Fruit fly (Drosophila melanogaster) S2 (cell line): ENCODE data around the gene CG3552.

Source experiments
- CG8478 ChIP-seq: fragments of >200 bp; optimal IDR thresholded peaks from 2 replicates; lab custom pipeline; 2018
- CTCF ChIP-seq, 2 experiments: fragments of >200 bp; optimal IDR thresholded peaks; 2 replicates each; lab custom pipeline; 2018

CG3552 gene

DNA sequence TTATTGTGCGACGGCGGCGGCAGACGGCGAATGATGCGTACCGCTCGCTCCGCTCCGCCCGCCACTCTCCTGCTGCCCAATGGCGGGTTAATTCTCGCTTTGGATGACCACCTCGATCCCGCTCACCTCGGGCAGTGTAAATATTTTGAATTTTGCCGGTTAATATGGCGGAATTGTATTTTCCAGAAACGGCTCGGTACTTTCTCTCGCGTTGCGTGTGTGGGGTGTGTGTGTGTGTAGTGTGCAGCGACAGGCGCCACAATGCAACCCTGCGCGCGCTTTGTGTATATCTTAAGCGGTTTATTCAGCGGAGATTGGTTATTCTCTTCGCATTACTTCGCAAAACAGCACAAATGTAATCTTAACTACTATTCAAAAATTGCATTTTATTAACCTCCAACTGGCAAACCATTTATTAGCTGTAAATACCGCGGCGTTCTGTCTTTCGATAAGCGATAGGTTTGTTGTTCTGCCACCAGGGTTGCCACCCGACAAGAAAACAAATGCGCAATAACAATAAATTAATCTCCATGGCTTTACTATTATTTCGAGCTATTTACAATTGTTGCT lies at the start of gene CG3552, which contains the start of gene phol:
CG3552 (plus strand) TSS at position 500 of the 570 bp plus-strand sequence.
phol (minus strand) TSS at position 463 of the 570 bp plus-strand sequence.
- TF ChIP-seq CTCF (optimal IDR thresholded peaks at IDR 0.05; lab: Kevin White, UChicago) (peak in 1 of 2 experiments; percentile 23), CG8478 (no peak)

DNA sequence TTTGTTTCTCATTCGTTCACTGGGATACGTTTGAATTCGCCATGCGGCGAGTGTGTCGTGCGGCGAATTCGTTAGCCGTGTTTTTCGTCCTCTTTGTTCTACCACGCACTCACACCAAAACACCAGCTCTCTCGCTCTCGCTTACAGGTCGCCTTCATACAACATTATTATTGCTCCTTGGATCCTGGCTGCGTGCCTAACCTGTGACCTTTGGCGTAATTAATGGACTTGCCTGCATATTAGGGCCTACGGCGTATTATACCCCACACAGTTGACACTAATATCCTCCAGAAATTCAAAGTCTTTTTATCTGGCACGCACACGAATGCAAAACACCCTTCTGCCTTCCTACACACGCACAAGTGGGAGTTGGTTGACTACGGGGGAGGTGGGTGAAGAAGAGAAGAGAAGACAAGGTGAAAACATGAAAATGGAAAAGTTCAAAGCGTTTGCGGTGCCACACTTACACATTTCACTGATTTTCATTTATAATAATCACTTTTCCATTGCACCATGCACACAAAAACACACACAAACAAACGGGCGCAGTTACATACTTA lies 46.0 kb upstream of the CG3552 start:
- no peak for TF ChIP-seq CTCF (optimal IDR thresholded peaks at IDR 0.05; lab: Kevin White, UChicago)
- no peak for TF ChIP-seq CG8478

DNA sequence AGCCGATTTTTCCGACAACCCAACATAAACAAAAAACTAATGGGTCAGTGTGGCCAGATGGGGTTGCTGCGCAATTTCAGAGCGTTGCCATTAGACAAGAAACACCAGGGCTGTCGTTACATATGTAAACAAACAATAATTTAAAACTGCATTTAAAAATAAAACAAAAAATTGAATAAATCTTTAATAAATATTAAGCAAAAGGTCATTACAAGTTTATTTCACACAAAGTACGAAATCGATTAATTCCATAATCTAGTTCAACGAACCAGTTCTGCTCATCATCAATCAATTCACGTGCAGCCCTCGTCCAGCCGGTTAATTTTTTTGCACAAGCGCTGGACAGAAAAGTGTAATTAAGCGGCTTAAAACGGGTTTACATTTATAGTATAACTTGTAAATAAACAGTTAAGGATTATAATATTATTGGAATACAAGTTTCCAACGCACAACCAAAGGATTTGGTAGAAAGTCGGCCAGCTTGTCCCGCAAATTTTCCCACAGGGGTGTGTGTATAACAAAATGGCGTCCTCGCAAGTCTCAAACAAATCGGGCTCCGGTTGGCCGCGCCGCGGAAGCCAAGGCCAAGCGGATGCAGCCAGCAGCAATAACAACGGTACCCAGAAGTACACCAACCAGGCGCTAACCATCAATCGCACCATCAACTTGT lies 45.2 kb upstream of the CG3552 start, which contains the start of the genes CG4022 and Cpsf5:
CG4022 (minus strand) TSS at position 79 of the 670 bp plus-strand sequence.
Cpsf5 (plus strand) TSS at position 285 of the 670 bp plus-strand sequence.
- TF ChIP-seq CTCF (optimal IDR thresholded peaks at IDR 0.05; lab: Kevin White, UChicago), result no peak
- TF ChIP-seq CG8478, result no peak

dm6 chr3L:9417288-9417687 lies 38.8 kb upstream of the CG3552 start, which contains the start of gene CG3982:
CG3982 (minus strand) TSS chr3L:9417388.
- TF ChIP-seq CTCF (optimal IDR thresholded peaks at IDR 0.05; lab: Kevin White, UChicago), result no peak
- no peak for TF ChIP-seq CG8478

- TF ChIP-seq CTCF (optimal IDR thresholded peaks at IDR 0.05; lab: Kevin White, UChicago) (no peak), CG8478 (no peak)
Measured at dm6 chr3L:9419328-9419727, 36.8 kb upstream of the CG3552 start.

DNA sequence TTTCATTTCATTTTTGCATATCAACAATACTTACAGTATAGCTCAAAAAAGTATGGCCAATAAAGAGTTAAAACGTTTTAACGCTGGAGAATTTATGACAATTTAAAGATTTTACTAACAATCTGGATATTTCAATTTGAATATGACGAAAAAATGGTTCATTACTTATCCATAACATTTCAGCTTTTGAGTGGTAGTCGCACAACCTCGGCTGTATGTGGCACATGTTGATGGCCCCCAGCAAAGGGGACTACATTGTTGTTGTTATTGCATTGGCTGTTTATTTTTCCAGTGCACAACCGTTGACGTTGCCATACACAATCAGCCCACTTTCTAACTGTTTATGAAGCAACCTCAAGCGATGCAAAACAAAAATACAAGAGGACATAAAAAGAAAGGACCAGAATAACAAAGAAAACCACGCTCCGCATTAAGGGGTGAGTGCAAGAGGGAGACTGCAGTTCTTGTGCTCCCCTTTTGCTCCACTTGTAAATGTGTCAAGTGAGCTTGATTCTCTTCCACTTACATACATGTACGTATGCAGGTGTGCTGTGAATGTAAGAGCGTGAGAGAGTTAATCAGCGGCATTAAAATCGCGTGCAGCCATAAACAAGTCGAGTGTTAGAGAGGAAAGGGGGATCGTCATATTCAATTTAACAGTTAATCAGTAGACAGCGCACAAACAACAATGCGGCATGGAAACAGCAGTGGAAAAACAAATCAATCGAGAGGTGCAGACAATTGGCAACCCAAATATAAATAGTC lies 35.9 kb upstream of the CG3552 start:
- TF ChIP-seq CTCF (optimal IDR thresholded peaks at IDR 0.05; lab: Kevin White, UChicago), result no peak
- TF ChIP-seq CG8478, result no peak

- TF ChIP-seq CG8478 (no peak), CTCF (optimal IDR thresholded peaks at IDR 0.05; lab: Kevin White, UChicago) (no peak)
Measured at dm6 chr3L:9420819-9421130, 35.3 kb upstream of the CG3552 start.

- TF ChIP-seq CG8478 (no peak), CTCF (optimal IDR thresholded peaks at IDR 0.05; lab: Kevin White, UChicago) (no peak)
Measured at dm6 chr3L:9421621-9422020, 34.5 kb upstream of the CG3552 start.

DNA sequence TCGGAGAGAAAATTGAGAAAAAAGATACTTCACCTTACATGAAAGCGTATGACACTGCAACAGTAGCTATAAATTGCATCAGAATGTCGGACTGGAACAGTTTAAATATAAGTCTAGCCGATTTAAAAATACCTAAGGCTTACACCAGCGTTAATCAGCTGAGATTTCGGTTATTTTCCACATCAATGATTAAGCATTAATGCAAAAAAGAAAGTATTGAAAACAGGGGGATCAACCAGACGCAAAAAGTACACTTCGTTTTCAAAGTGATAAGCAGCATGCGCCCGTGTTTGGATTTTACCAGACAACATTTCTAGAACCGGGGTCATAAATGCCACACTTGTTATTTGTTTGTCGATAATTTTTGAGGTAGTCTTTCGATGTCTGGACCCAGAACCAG lies 34.0 kb upstream of the CG3552 start:
- TF ChIP-seq CTCF (optimal IDR thresholded peaks at IDR 0.05; lab: Kevin White, UChicago) (no peak), CG8478 (no peak)

DNA sequence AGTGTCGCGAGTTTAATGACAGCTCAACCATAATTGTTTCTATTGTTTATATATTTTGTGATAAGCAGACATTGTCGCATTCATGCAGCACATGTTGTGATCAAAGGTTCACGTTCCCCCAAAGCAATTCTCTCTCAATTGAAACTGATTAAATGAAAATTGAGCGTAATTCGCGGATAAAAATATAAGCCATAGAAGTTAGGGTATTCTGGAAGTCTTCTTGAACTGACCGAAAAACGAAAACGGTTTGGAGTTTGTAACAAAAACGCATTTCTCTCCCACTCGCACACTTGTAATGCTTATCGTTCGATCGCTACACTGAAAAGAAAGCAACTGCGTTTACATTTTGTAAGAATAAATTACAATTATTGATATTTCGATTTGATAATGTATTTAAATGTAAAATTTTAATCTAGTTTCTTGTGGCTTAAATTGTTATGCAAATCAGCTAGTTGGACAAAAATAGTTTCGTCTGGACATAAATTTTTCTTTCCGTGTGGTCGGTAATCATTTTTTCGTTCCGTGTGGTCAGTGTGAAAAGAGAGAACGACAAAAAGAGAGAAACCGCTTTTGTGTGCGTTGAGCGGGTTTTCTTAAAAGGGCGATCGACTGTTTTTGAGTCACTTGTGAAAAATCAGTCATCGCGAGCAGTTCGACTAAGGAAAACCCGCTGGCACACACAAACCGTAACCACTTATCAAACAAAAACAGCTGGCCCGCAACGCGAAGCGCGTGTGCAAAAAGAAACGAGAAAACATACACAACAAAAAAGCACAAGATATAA lies 33.3 kb upstream of the CG3552 start, which contains the start of gene aay:
aay (plus strand) TSS at position 618 of the 784 bp plus-strand sequence.
- TF ChIP-seq CG8478 (no peak), CTCF (optimal IDR thresholded peaks at IDR 0.05; lab: Kevin White, UChicago) (no peak)

- TF ChIP-seq CTCF (optimal IDR thresholded peaks at IDR 0.05; lab: Kevin White, UChicago), result no peak
- TF ChIP-seq CG8478, result no peak
Measured at dm6 chr3L:9423757-9424527, 32.2 kb upstream of the CG3552 start.

DNA sequence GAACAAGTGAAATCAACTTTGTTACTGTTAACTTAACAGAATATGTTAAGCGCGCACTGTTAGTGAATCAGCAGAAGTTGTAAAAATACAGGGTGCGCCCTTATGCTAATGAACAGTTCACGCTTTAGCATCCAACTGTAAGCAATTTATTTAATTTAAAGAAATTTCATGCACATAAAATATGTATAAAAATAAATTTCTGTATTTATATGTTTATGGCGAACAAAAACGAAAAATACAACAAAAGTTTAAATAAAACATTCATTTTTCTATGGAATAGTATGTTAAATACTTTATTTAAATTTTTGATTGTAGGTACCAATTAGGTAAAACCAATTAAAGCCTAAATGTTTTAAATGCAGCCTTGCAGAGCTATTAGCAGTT lies 31.6 kb upstream of the CG3552 start:
- TF ChIP-seq CTCF (optimal IDR thresholded peaks at IDR 0.05; lab: Kevin White, UChicago), result no peak
- no peak for TF ChIP-seq CG8478

- TF ChIP-seq CTCF (optimal IDR thresholded peaks at IDR 0.05; lab: Kevin White, UChicago) (no peak), CG8478 (no peak)
Measured at dm6 chr3L:9425838-9426237, 30.3 kb upstream of the CG3552 start.

dm6 chr3L:9426656-9427294 lies 29.3 kb upstream of the CG3552 start, which contains the start of the genes Atat and Shc:
Atat (minus strand) TSS chr3L:9426758.
Shc (plus strand) TSS chr3L:9427010.
- no peak for TF ChIP-seq CG8478
- TF ChIP-seq CTCF (optimal IDR thresholded peaks at IDR 0.05; lab: Kevin White, UChicago), result peak; percentile 11 to 53
